Worm (Caenorhabditis elegans): ENCODE results near the gene nlp-55.

DNA sequence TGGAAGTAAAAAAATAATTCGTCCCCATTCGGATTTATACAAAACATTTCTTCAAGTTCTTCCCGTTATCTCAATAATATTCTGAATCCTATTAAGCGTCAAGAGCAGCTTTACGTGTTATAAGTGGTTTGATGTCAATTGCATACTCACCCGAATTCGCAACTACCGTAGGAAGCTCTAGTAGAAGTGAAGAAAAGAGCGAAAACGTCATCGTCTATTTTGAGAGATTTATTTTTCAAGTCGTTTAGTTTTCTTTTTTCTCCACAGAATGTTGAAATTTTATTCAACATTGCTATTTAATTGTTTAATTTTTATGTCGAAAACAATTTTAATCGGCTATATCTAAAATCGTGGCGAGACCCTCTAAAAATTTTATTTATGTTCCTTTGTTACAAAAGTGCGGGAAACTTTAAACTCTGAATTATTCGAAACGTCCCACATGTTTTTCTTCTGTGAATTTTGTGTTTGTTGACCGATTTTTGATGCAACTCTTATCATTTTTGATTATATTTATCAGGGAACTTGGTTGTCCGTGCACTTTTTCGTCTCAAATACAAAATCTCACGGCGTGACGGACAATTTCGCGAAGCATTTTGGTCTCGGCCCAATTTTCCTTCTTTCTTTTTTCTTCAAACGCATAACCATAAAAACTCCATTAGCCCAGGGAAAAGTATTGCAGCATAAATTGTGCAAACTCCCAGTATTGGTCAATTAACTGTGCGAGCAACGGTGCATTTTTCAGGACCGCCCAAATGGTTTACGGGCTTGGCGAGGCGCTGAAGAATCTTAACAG lies 25.1 kb downstream of the nlp-55 start, which contains the start of gene tdc-1:
- TF ChIP-seq pqm-1 (tag; optimal IDR thresholded peaks at IDR 0.05) (no peak), unc-86 (tag; optimal IDR thresholded peaks at IDR 0.05) (no peak)
